Worm (Caenorhabditis elegans) whole organism, mixed stage, embryonic: ENCODE measurements around the gene Y46G5A.20.
A peak's percentile ranks its signal among the peaks of the same experiment; 100 is the strongest.

Experiments used
- M03D4.4 ChIP-seq: sonication (generic microtip); optimal IDR thresholded peaks from 2 replicates; lab custom pipeline; 2017; ENCODE audit warnings: mild to moderate bottlenecking, missing genetic modification characterization, missing compliant biosample characterization
- bed-3 ChIP-seq: fragments of 200-800 bp; sonication (Bioruptor generic); optimal IDR thresholded peaks from 3 replicates; lab custom pipeline; 2018; ENCODE audit warnings: mild to moderate bottlenecking, missing genetic modification characterization, moderate library complexity, missing compliant biosample characterization
- blmp-1 ChIP-seq: fragments of 150-350 bp; optimal IDR thresholded peaks from 2 replicates; lab custom pipeline; 2014; ENCODE audit warnings: missing biosample characterization, missing genetic modification characterization
- ceh-39 ChIP-seq: fragments of 150-350 bp; optimal IDR thresholded peaks from 2 replicates; lab custom pipeline; 2014; ENCODE audit warnings: missing biosample characterization, missing genetic modification characterization
- ceh-43 ChIP-seq: fragments of 200-800 bp; sonication (Bioruptor generic); optimal IDR thresholded peaks from 2 replicates; lab custom pipeline; 2018; ENCODE audit warnings: mild to moderate bottlenecking, missing genetic modification characterization, moderate library complexity, missing compliant biosample characterization
- ces-1 ChIP-seq: fragments of 150-350 bp; optimal IDR thresholded peaks from 2 replicates; lab custom pipeline; 2014; ENCODE audit warnings: missing biosample characterization, missing genetic modification reagents, missing genetic modification characterization
- cnd-1 ChIP-seq: fragments of 200-800 bp; sonication (Bioruptor generic); optimal IDR thresholded peaks from 2 replicates; lab custom pipeline; 2018; ENCODE audit warnings: mild to moderate bottlenecking, missing genetic modification characterization, missing compliant biosample characterization
- drap-1 ChIP-seq: fragments of 200-800 bp; sonication (Bioruptor generic); optimal IDR thresholded peaks from 3 replicates; lab custom pipeline; 2018; ENCODE audit warnings: mild to moderate bottlenecking, missing genetic modification characterization, missing compliant biosample characterization
- elt-1 ChIP-seq: sonication (generic microtip); optimal IDR thresholded peaks from 2 replicates; lab custom pipeline; 2017; ENCODE audit warnings: missing genetic modification characterization, mild to moderate bottlenecking, missing compliant biosample characterization, antibody characterized with exemption, moderate library complexity, borderline replicate concordance; ENCODE audit not compliant: insufficient read depth
- elt-3 ChIP-seq: fragments of 150-350 bp; optimal IDR thresholded peaks from 2 replicates; lab custom pipeline; 2014; ENCODE audit warnings: missing biosample characterization, missing genetic modification characterization
- flh-1 ChIP-seq: fragments of 200-800 bp; sonication (Bioruptor generic); optimal IDR thresholded peaks from 2 replicates; lab custom pipeline; 2018; ENCODE audit warnings: mild to moderate bottlenecking, missing genetic modification characterization, moderate library complexity, missing compliant biosample characterization
- ham-2 ChIP-seq: fragments of 200-800 bp; sonication (Bioruptor generic); optimal IDR thresholded peaks from 2 replicates; lab custom pipeline; 2018; ENCODE audit warnings: mild to moderate bottlenecking, missing genetic modification characterization, missing compliant biosample characterization
- hlh-1 ChIP-seq: fragments of 150-350 bp; optimal IDR thresholded peaks from 2 replicates; lab custom pipeline; 2014; ENCODE audit warnings: missing biosample characterization, missing genetic modification reagents, missing genetic modification characterization
- lin-13 ChIP-seq: fragments of 150-350 bp; optimal IDR thresholded peaks from 2 replicates; lab custom pipeline; 2014; ENCODE audit warnings: missing biosample characterization, missing genetic modification characterization
- lsy-2 ChIP-seq: fragments of 150-350 bp; optimal IDR thresholded peaks from 2 replicates; lab custom pipeline; 2014; ENCODE audit warnings: missing biosample characterization, missing genetic modification characterization
- mab-5 ChIP-seq: fragments of 150-350 bp; optimal IDR thresholded peaks from 2 replicates; lab custom pipeline; 2014; ENCODE audit warnings: missing biosample characterization, missing genetic modification characterization
- mep-1 ChIP-seq: fragments of 150-350 bp; optimal IDR thresholded peaks from 2 replicates; lab custom pipeline; 2017; ENCODE audit warnings: missing biosample characterization, missing genetic modification reagents, missing genetic modification characterization, inconsistent platforms
- mls-2 ChIP-seq: sonication (generic microtip); optimal IDR thresholded peaks from 2 replicates; lab custom pipeline; 2016; ENCODE audit warnings: mild to moderate bottlenecking, missing genetic modification characterization, moderate library complexity, missing compliant biosample characterization
- nhr-12 ChIP-seq: fragments of 150-350 bp; optimal IDR thresholded peaks from 2 replicates; lab custom pipeline; 2014; ENCODE audit warnings: missing biosample characterization, missing genetic modification characterization
- nhr-2 ChIP-seq: fragments of 150-350 bp; optimal IDR thresholded peaks from 2 replicates; lab custom pipeline; 2014; ENCODE audit warnings: missing biosample characterization, missing genetic modification characterization
- nhr-237 ChIP-seq: fragments of 150-350 bp; optimal IDR thresholded peaks from 2 replicates; lab custom pipeline; 2014; ENCODE audit warnings: missing biosample characterization, missing genetic modification characterization
- nhr-28 ChIP-seq: fragments of 150-350 bp; optimal IDR thresholded peaks from 2 replicates; lab custom pipeline; 2014; ENCODE audit warnings: missing biosample characterization, missing genetic modification characterization
- nhr-76 ChIP-seq: sonication (generic microtip); optimal IDR thresholded peaks from 2 replicates; lab custom pipeline; 2017; ENCODE audit warnings: missing biosample characterization, missing genetic modification characterization
- pha-4 ChIP-seq: fragments of 150-350 bp; optimal IDR thresholded peaks from 2 replicates; lab custom pipeline; 2018; ENCODE audit warnings: missing biosample characterization, missing genetic modification reagents, missing genetic modification characterization
- sem-2 ChIP-seq: fragments of 200-800 bp; sonication (Bioruptor generic); optimal IDR thresholded peaks from 2 replicates; lab custom pipeline; 2018; ENCODE audit warnings: mild to moderate bottlenecking, missing genetic modification characterization, missing compliant biosample characterization
- tbx-8 ChIP-seq: fragments of 200-800 bp; sonication (Bioruptor generic); optimal IDR thresholded peaks from 2 replicates; lab custom pipeline; 2018; ENCODE audit warnings: mild to moderate bottlenecking, missing genetic modification characterization, moderate library complexity, missing compliant biosample characterization
- unc-120 ChIP-seq: sonication (generic microtip); optimal IDR thresholded peaks from 2 replicates; lab custom pipeline; 2017; ENCODE audit warnings: missing genetic modification characterization, missing compliant biosample characterization; ENCODE audit not compliant: poor library complexity, severe bottlenecking
- unc-39 ChIP-seq: fragments of 150-350 bp; optimal IDR thresholded peaks from 2 replicates; lab custom pipeline; 2014; ENCODE audit warnings: missing biosample characterization, missing genetic modification characterization
- unc-62 ChIP-seq: fragments of 150-350 bp; optimal IDR thresholded peaks from 2 replicates; lab custom pipeline; 2014; ENCODE audit warnings: missing biosample characterization, missing genetic modification reagents, missing genetic modification characterization
- zip-8 ChIP-seq: fragments of 150-350 bp; optimal IDR thresholded peaks from 2 replicates; lab custom pipeline; 2014; ENCODE audit warnings: missing biosample characterization, missing genetic modification characterization

Y46G5A.20 gene

DNA sequence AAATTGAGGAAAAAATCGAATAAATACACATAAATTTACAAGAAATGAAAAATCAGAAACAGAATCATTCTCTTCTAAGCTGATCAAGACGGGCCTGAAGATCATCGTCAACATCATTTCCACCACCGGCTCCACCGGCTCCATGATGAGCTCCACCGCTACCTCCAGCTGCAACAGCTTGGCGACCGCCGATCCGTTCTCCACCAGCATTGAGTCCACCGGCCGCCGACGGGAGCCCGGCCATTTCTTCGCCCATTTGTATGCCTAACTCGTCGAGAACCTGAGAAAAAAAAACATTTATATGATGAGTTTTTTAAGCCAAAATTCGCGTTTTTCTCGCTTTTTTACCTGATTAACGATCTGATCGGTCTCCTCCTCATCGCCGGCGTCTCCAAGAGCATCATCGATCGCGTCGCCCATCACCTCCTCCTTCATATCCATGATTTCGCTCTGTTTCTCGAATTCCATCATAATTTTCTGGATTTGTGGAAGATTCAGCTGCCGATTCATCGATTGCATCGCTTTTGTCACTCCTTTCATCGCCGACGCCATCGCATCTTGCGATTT, 43.5 kb upstream of the Y46G5A.20 start:
- TF ChIP-seq ceh-39 (tag; lab: Kevin White, UChicago) (no peak), unc-39 (no peak), tbx-8 (GFP tag; lab: Kevin White, UChicago) (no peak), nhr-76 (tag; lab: Kevin White, UChicago) (no peak), ces-1 (no peak), lsy-2 (tag; lab: Kevin White, UChicago) (no peak), nhr-28 (no peak), hlh-1 (tag; lab: Kevin White, UChicago) (no peak), elt-3 (no peak)

DNA sequence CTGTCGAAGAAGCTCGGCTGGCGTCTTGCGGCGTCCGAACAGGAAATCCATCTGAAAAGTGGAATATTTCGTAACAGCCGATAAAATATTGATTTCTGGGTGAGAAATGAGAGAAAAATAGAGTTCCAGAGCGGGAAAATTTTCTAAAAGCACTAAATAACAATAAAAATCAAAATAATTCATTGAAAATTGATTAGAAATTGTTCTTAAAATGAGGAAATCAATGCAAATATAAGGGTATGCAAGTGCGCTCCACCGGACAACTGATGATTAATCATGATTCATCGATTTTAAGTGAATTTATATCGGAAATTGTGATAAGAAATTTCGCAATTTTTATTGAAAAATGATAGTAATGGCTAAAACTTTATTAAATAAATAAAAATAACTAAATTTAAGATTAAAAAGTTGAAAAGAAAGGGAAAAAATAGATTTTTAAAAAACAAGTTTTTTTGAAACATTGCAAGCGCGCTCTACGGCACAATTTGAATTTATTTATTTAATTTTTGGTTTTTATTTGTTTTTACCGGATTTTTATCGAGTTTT, 42.6 kb upstream of the Y46G5A.20 start, which contains the start of the genes vps-2 and tiar-2:
vps-2 (minus strand) TSS at position 51 of the 546 bp plus-strand sequence.
tiar-2 (plus strand) TSS at position 520 of the 546 bp plus-strand sequence.
- no peak for TF ChIP-seq lin-13
- TF ChIP-seq ceh-39 (tag; lab: Kevin White, UChicago) = no peak
- no peak for TF ChIP-seq unc-39
- TF ChIP-seq flh-1 = no peak
- no peak for TF ChIP-seq nhr-12 (tag; lab: Kevin White, UChicago)
- no peak for TF ChIP-seq tbx-8 (GFP tag; lab: Kevin White, UChicago)
- no peak for TF ChIP-seq mep-1 (tag; lab: Kevin White, UChicago)
- no peak for TF ChIP-seq bed-3 (GFP tag; lab: Kevin White, UChicago)
- TF ChIP-seq nhr-2 (tag; lab: Kevin White, UChicago) = no peak
- TF ChIP-seq zip-8 (tag; lab: Kevin White, UChicago) = no peak
- no peak for TF ChIP-seq mls-2 (tag; lab: Kevin White, UChicago)
- peak; percentile 55 for TF ChIP-seq nhr-237
- no peak for TF ChIP-seq drap-1 (GFP tag; lab: Kevin White, UChicago)
- TF ChIP-seq nhr-28 = no peak
- peak; percentile 89 for TF ChIP-seq ces-1
- TF ChIP-seq unc-120 = no peak
- no peak for TF ChIP-seq mab-5
- TF ChIP-seq blmp-1 (tag; lab: Kevin White, UChicago) = no peak
- TF ChIP-seq elt-1 = no peak
- peak; percentile 48 for TF ChIP-seq lsy-2 (tag; lab: Kevin White, UChicago)
- no peak for TF ChIP-seq ceh-43 (GFP tag; lab: Kevin White, UChicago)
- TF ChIP-seq sem-2 (GFP tag; lab: Kevin White, UChicago) = no peak

DNA sequence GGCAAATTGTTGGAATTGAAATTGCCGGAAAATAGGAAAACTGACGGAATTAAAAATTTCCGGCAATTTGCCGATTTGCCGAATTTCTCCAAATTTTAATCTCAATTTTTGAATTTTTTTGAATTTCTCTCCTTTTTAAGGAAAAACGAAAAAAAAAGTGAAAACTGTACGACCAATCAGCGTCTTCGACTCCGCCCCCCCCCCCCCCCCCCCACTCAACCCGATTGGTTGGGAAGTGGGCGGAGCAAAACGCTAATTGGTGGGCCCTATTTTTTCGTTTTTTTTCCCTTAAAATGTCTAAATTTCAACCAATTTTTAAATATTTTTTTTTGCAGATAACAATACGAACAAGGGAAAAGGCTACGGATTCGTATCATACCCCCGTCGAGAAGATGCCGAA, 40.9 kb upstream of the Y46G5A.20 start:
- no peak for TF ChIP-seq nhr-76 (tag; lab: Kevin White, UChicago)
- no peak for TF ChIP-seq mab-5
- no peak for TF ChIP-seq ces-1
- no peak for TF ChIP-seq unc-62 (GFP tag; lab: Kevin White, UChicago)
- no peak for TF ChIP-seq tbx-8 (GFP tag; lab: Kevin White, UChicago)
- TF ChIP-seq cnd-1 (tag; lab: Kevin White, UChicago) = no peak
- TF ChIP-seq blmp-1 (tag; lab: Kevin White, UChicago) = no peak
- TF ChIP-seq sem-2 (GFP tag; lab: Kevin White, UChicago) = no peak
- no peak for TF ChIP-seq unc-120
- TF ChIP-seq drap-1 (GFP tag; lab: Kevin White, UChicago) = no peak
- TF ChIP-seq elt-3 = no peak
- no peak for TF ChIP-seq mls-2 (tag; lab: Kevin White, UChicago)
- no peak for TF ChIP-seq hlh-1 (tag; lab: Kevin White, UChicago)
- no peak for TF ChIP-seq zip-8 (tag; lab: Kevin White, UChicago)

DNA sequence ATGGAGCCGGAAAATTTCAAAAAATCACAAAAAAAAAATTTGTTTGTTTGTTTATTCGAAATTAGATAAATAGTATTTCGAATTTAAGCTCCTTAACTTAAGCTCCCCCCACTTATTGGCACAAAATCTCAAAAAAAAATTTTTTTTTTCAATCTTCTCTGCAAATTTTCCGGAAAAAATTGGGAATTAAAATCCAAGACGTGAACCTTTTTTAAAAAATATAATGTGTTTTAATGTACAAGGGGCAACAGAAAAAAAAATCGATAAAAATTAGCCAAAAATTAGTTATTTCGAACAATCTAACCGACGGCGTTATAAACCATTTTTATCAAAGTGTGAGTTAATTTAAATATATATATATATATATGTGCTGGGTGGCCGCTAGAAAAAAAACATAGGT, 36.4 kb upstream of the Y46G5A.20 start, which contains the start of gene Y46G5A.14:
Y46G5A.14 (plus strand) TSS at position 301 of the 400 bp plus-strand sequence.
- TF ChIP-seq mep-1 (tag; lab: Kevin White, UChicago) = no peak
- TF ChIP-seq blmp-1 (tag; lab: Kevin White, UChicago) = no peak
- no peak for TF ChIP-seq mls-2 (tag; lab: Kevin White, UChicago)
- TF ChIP-seq tbx-8 (GFP tag; lab: Kevin White, UChicago) = no peak
- no peak for TF ChIP-seq lin-13
- TF ChIP-seq pha-4 (tag; lab: Kevin White, UChicago) = no peak
- no peak for TF ChIP-seq ces-1
- TF ChIP-seq cnd-1 (tag; lab: Kevin White, UChicago) = no peak
- TF ChIP-seq unc-62 (GFP tag; lab: Kevin White, UChicago) = no peak
- no peak for TF ChIP-seq nhr-237
- TF ChIP-seq elt-3 = no peak
- TF ChIP-seq M03D4.4 (tag; lab: Kevin White, UChicago) = no peak
- TF ChIP-seq elt-1 = no peak
- TF ChIP-seq ham-2 (GFP tag; lab: Kevin White, UChicago) = no peak
- no peak for TF ChIP-seq unc-120
- no peak for TF ChIP-seq ceh-39 (tag; lab: Kevin White, UChicago)
- no peak for TF ChIP-seq sem-2 (GFP tag; lab: Kevin White, UChicago)
